Worm (Caenorhabditis elegans) whole organism, young adult: Measurements from ENCODE around the gene hpo-19.

Source experiments
- F10E7.11 ChIP-seq: sonication (generic microtip); optimal IDR thresholded peaks from 2 replicates; lab custom pipeline; 2017; ENCODE audit warnings: mild to moderate bottlenecking, missing genetic modification characterization, moderate library complexity, missing compliant biosample characterization
- F33H1.4 ChIP-seq: fragments of 200-800 bp; sonication (Bioruptor generic); IDR thresholded peaks from 2 replicates; pipeline ENCODE4 v1.3.6; 2022; ENCODE audit warnings: missing genetic modification reagents, missing genetic modification characterization, missing compliant biosample characterization
- F49E8.2 ChIP-seq: sonication (generic microtip); optimal IDR thresholded peaks from 3 replicates; lab custom pipeline; 2017; ENCODE audit warnings: missing genetic modification characterization, mild to moderate bottlenecking, missing compliant biosample characterization, antibody characterized with exemption, moderate library complexity; ENCODE audit not compliant: insufficient read depth
- Y53F4B.3 ChIP-seq: fragments of 200-800 bp; sonication (Bioruptor generic); IDR thresholded peaks from 2 replicates; pipeline ENCODE4 v1.3.6; 2022; ENCODE audit warnings: missing genetic modification reagents, missing genetic modification characterization, missing compliant biosample characterization
- attf-3 ChIP-seq: fragments of 200-800 bp; sonication (Bioruptor generic); conservative IDR thresholded peaks from 2 replicates; pipeline ENCODE4 v1.3.6; 2022; ENCODE audit warnings: missing genetic modification reagents, missing genetic modification characterization, missing compliant biosample characterization
- ceh-100 ChIP-seq: fragments of 200-800 bp; sonication (Bioruptor generic); IDR thresholded peaks from 2 replicates; pipeline ENCODE4 v1.3.6; 2022; ENCODE audit warnings: missing genetic modification reagents, missing genetic modification characterization, missing compliant biosample characterization
- ceh-91 ChIP-seq: fragments of 200-800 bp; sonication (Bioruptor generic); IDR thresholded peaks from 2 replicates; pipeline ENCODE4 v1.3.6; 2022; ENCODE audit warnings: missing genetic modification reagents, missing genetic modification characterization, missing compliant biosample characterization
- dox-1 ChIP-seq: fragments of 200-800 bp; sonication (Bioruptor generic); IDR thresholded peaks from 2 replicates; pipeline ENCODE4 v1.3.6; 2022; ENCODE audit warnings: missing genetic modification reagents, missing genetic modification characterization, missing compliant biosample characterization
- dpff-1 ChIP-seq: sonication (generic microtip); optimal IDR thresholded peaks from 2 replicates; lab custom pipeline; 2017; ENCODE audit warnings: mild to moderate bottlenecking, missing genetic modification characterization, missing compliant biosample characterization
- efl-1 ChIP-seq: fragments of 150-350 bp; optimal IDR thresholded peaks from 2 replicates; lab custom pipeline; 2014; ENCODE audit warnings: missing biosample characterization, missing genetic modification reagents, missing genetic modification characterization
- ekl-4 ChIP-seq: fragments of 200-800 bp; sonication (Bioruptor generic); IDR thresholded peaks from 2 replicates; pipeline ENCODE4 v1.3.6; 2022; ENCODE audit warnings: missing genetic modification reagents, missing genetic modification characterization, missing compliant biosample characterization
- hlh-12 ChIP-seq: sonication (generic microtip); optimal IDR thresholded peaks from 2 replicates; lab custom pipeline; 2016; ENCODE audit warnings: missing genetic modification characterization, missing compliant biosample characterization
- hmg-1.2 ChIP-seq: fragments of 200-800 bp; sonication (Bioruptor generic); IDR thresholded peaks from 2 replicates; pipeline ENCODE4 v1.3.6; 2022; ENCODE audit warnings: missing genetic modification reagents, missing genetic modification characterization, missing compliant biosample characterization
- lin-26 ChIP-seq: fragments of 200-800 bp; sonication (Bioruptor generic); IDR thresholded peaks from 2 replicates; pipeline ENCODE4 v1.3.6; 2022; ENCODE audit warnings: missing genetic modification reagents, missing genetic modification characterization, missing compliant biosample characterization
- lin-40 ChIP-seq: sonication (generic microtip); optimal IDR thresholded peaks from 2 replicates; lab custom pipeline; 2016; ENCODE audit warnings: missing genetic modification characterization, mild to moderate bottlenecking, missing compliant biosample characterization, missing genotype, missing genetic modification reagents
- lin-54 ChIP-seq: fragments of 200-800 bp; sonication (Bioruptor generic); optimal IDR thresholded peaks from 2 replicates; lab custom pipeline; 2018; ENCODE audit warnings: mild to moderate bottlenecking, missing genetic modification characterization, missing compliant biosample characterization
- madf-10 ChIP-seq: sonication (generic microtip); optimal IDR thresholded peaks from 2 replicates; lab custom pipeline; 2016; ENCODE audit warnings: mild to moderate bottlenecking, missing genetic modification characterization, missing compliant biosample characterization
- madf-3 ChIP-seq: fragments of 200-800 bp; sonication (Bioruptor generic); IDR thresholded peaks from 2 replicates; pipeline ENCODE4 v1.3.6; 2022; ENCODE audit warnings: missing genetic modification reagents, missing genetic modification characterization, missing compliant biosample characterization
- madf-6 ChIP-seq: fragments of 200-800 bp; sonication (Bioruptor generic); IDR thresholded peaks from 2 replicates; pipeline ENCODE4 v1.3.6; 2022; ENCODE audit warnings: missing genetic modification reagents, missing genetic modification characterization, missing compliant biosample characterization
- mcd-1 ChIP-seq: fragments of 200-800 bp; sonication (Bioruptor generic); IDR thresholded peaks from 2 replicates; pipeline ENCODE4 v1.3.6; 2022; ENCODE audit warnings: missing genetic modification reagents, missing genetic modification characterization, missing compliant biosample characterization
- mes-4 ChIP-seq: sonication (generic microtip); optimal IDR thresholded peaks from 2 replicates; lab custom pipeline; 2016; ENCODE audit warnings: missing genotype, missing genetic modification characterization, missing compliant biosample characterization
- mxl-1 ChIP-seq: sonication (generic microtip); optimal IDR thresholded peaks from 2 replicates; lab custom pipeline; 2016; ENCODE audit warnings: missing genetic modification characterization, missing compliant biosample characterization
- nfya-2 ChIP-seq: fragments of 200-800 bp; sonication (Bioruptor generic); IDR thresholded peaks from 2 replicates; pipeline ENCODE4 v1.3.6; 2022; ENCODE audit warnings: missing genetic modification reagents, missing genetic modification characterization, missing compliant biosample characterization
- nhr-120 ChIP-seq: fragments of 200-800 bp; sonication (Bioruptor generic); IDR thresholded peaks from 2 replicates; pipeline ENCODE4 v1.3.6; 2022; ENCODE audit warnings: missing genetic modification characterization, missing compliant biosample characterization
- nhr-27 ChIP-seq: fragments of 200-800 bp; sonication (Bioruptor generic); optimal IDR thresholded peaks from 2 replicates; lab custom pipeline; 2018; ENCODE audit warnings: mild to moderate bottlenecking, missing genetic modification characterization, moderate library complexity, missing compliant biosample characterization
- pbrm-1 ChIP-seq: fragments of 200-800 bp; sonication (Bioruptor generic); IDR thresholded peaks from 2 replicates; pipeline ENCODE4 v1.3.6; 2022; ENCODE audit warnings: missing genetic modification reagents, missing genetic modification characterization, missing compliant biosample characterization
- sdz-38 ChIP-seq: sonication (generic microtip); optimal IDR thresholded peaks from 2 replicates; lab custom pipeline; 2016; ENCODE audit warnings: missing genotype, missing genetic modification characterization, missing compliant biosample characterization
- sea-2 ChIP-seq: fragments of 200-800 bp; sonication (Bioruptor generic); IDR thresholded peaks from 2 replicates; pipeline ENCODE4 v1.3.6; 2022; ENCODE audit warnings: missing genetic modification characterization, missing compliant biosample characterization
- somi-1 ChIP-seq: fragments of 200-800 bp; sonication (Bioruptor generic); optimal IDR thresholded peaks from 2 replicates; lab custom pipeline; 2018; ENCODE audit warnings: mild to moderate bottlenecking, missing genetic modification characterization, missing compliant biosample characterization
- sptf-2 ChIP-seq: fragments of 200-800 bp; sonication (Bioruptor generic); optimal IDR thresholded peaks from 2 replicates; lab custom pipeline; 2018; ENCODE audit warnings: mild to moderate bottlenecking, missing genetic modification characterization, missing compliant biosample characterization
- tbx-9 ChIP-seq: sonication (generic microtip); optimal IDR thresholded peaks from 2 replicates; lab custom pipeline; 2016; ENCODE audit warnings: borderline replicate concordance, missing genetic modification characterization, inconsistent platforms, missing compliant biosample characterization
- unc-130 ChIP-seq: sonication (generic microtip); optimal IDR thresholded peaks from 2 replicates; lab custom pipeline; 2016; ENCODE audit warnings: missing genetic modification reagents, missing genetic modification characterization, missing compliant biosample characterization
- unc-62 ChIP-seq: fragments of 150-350 bp; optimal IDR thresholded peaks from 2 replicates; lab custom pipeline; 2014; ENCODE audit warnings: missing biosample characterization, missing genetic modification reagents, missing genetic modification characterization
- zim-3 ChIP-seq: sonication (generic microtip); optimal IDR thresholded peaks from 2 replicates; lab custom pipeline; 2017; ENCODE audit warnings: mild to moderate bottlenecking, missing genetic modification characterization, moderate library complexity, missing compliant biosample characterization
- ztf-18 ChIP-seq: sonication (generic microtip); optimal IDR thresholded peaks from 2 replicates; lab custom pipeline; 2016; ENCODE audit warnings: missing genotype, mild to moderate bottlenecking, missing genetic modification characterization, missing compliant biosample characterization
- ztf-22 ChIP-seq: fragments of 200-800 bp; sonication (Bioruptor generic); optimal IDR thresholded peaks from 2 replicates; lab custom pipeline; 2018; ENCODE audit warnings: mild to moderate bottlenecking, missing genetic modification characterization, moderate library complexity, missing compliant biosample characterization
- ztf-3 ChIP-seq: fragments of 200-800 bp; sonication (Bioruptor generic); optimal IDR thresholded peaks from 2 replicates; lab custom pipeline; 2018; ENCODE audit warnings: mild to moderate bottlenecking, missing genetic modification characterization, missing compliant biosample characterization
- ztf-6 ChIP-seq: fragments of 200-800 bp; sonication (Bioruptor generic); IDR thresholded peaks from 2 replicates; pipeline ENCODE4 v1.3.6; 2022; ENCODE audit warnings: missing genetic modification reagents, missing genetic modification characterization, missing compliant biosample characterization

The hpo-19 gene

DNA sequence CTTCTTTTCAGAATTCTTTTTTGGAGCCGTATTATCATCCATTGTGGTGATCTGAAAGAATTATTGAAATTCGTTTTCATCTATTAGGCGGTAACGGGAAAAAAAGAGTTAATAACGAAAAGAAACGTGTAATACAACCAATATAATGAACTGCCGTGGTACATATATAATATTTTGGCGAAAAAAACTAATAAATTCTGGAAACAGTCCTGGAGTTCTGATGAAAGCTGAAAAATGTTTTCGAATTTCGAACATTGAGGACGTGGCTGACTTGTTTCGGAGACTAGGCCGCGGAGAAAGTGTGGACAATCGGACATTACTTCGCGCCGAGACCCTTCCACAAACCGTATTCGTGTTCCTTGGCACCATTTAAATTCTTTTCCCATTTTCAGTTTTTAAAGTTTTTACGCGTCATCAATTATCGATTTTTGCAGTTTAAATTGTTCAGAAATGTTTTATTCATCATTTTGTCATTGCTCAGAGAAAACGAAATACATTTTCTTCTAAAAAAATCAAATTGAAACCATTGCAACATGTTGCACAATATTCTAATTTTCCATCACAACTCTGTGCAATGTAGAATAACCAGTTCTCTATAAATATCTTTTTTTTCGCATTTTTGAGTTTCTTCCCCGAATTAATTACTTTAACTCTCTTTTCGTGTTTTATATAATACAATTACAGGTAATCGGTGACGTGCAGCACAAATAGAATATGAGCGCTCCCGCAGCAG lies 2.8 kb upstream of the hpo-19 start, which contains the start of the genes gad-1 and erfa-1 (continued):
- TF ChIP-seq efl-1 (GFP tag; lab: Kevin White, UChicago): peak; percentile 67

DNA sequence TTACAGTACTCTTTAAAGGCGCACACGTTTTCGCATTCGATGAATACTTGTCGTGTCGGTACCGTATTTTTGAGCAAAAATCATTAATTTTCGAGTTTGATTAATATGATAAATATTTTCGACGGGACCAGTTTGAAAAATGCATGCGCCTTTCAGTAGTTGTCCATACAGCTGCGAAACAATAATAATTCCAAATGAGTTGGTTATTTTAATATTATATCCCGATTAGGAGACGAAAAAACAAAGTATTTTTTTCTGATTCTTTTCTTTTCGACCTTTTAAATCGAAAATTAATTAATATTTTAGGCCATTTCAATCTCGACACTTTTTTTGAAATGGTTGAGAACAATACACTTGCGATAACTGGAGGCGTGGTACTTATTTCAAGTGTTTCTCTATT lies 2.2 kb downstream of the hpo-19 start, which contains the start of gene T05H4.4:
Gene T05H4.4, plus strand, starts transcription at position 301 of the 400 bp plus-strand sequence.
- no peak for TF ChIP-seq ztf-18 (tag; lab: Kevin White, UChicago)
- no peak for TF ChIP-seq dox-1
- no peak for TF ChIP-seq ekl-4 (GFP tag; lab: Robert Waterston, UW)
- TF ChIP-seq nhr-27 (tag; lab: Kevin White, UChicago): no peak
- no peak for TF ChIP-seq mes-4 (tag; lab: Kevin White, UChicago)
- no peak for TF ChIP-seq F33H1.4 (GFP tag; lab: Robert Waterston, UW)
- TF ChIP-seq mcd-1 (GFP tag; lab: Robert Waterston, UW): no peak
- no peak for TF ChIP-seq ztf-6 (GFP tag; lab: Robert Waterston, UW)
- no peak for TF ChIP-seq tbx-9 (tag; lab: Kevin White, UChicago)
- no peak for TF ChIP-seq sdz-38
- TF ChIP-seq somi-1 (GFP tag; lab: Kevin White, UChicago): no peak
- TF ChIP-seq lin-26 (GFP tag; lab: Robert Waterston, UW): no peak
- no peak for TF ChIP-seq ztf-3
- TF ChIP-seq nhr-120 (GFP tag; lab: Robert Waterston, UW): no peak
- no peak for TF ChIP-seq ceh-100 (GFP tag; lab: Robert Waterston, UW)
- no peak for TF ChIP-seq lin-40 (tag; lab: Kevin White, UChicago)
- TF ChIP-seq efl-1 (GFP tag; lab: Kevin White, UChicago): no peak

ce11 chrV:6441613-6442012 lies 5.2 kb downstream of the hpo-19 start, which contains the start of gene T05H4.15:
Gene T05H4.15 (minus strand): TSS chrV:6441713.
- no peak for TF ChIP-seq pbrm-1 (GFP tag; lab: Robert Waterston, UW)
- TF ChIP-seq sptf-2 (GFP tag; lab: Kevin White, UChicago): no peak
- TF ChIP-seq F33H1.4 (GFP tag; lab: Robert Waterston, UW): no peak
- no peak for TF ChIP-seq Y53F4B.3
- no peak for TF ChIP-seq dpff-1 (tag; lab: Kevin White, UChicago)
- no peak for TF ChIP-seq attf-3 (GFP tag; lab: Robert Waterston, UW)
- no peak for TF ChIP-seq madf-3 (GFP tag; lab: Robert Waterston, UW)
- TF ChIP-seq hlh-12 (tag; lab: Kevin White, UChicago): no peak
- no peak for TF ChIP-seq nfya-2 (GFP tag; lab: Robert Waterston, UW)
- no peak for TF ChIP-seq ceh-91
- TF ChIP-seq sea-2 (GFP tag; lab: Robert Waterston, UW): no peak

- TF ChIP-seq mxl-1 (tag; lab: Kevin White, UChicago) (no peak), ceh-100 (GFP tag; lab: Robert Waterston, UW) (no peak), ztf-22 (GFP tag; lab: Kevin White, UChicago) (no peak), zim-3 (tag; lab: Kevin White, UChicago) (no peak), nhr-120 (GFP tag; lab: Robert Waterston, UW) (no peak), somi-1 (GFP tag; lab: Kevin White, UChicago) (no peak), F10E7.11 (tag; lab: Kevin White, UChicago) (no peak), madf-6 (GFP tag; lab: Robert Waterston, UW) (no peak), unc-62 (GFP tag; lab: Kevin White, UChicago) (no peak), madf-10 (tag; lab: Kevin White, UChicago) (no peak), unc-130 (GFP tag; lab: Kevin White, UChicago) (no peak), tbx-9 (tag; lab: Kevin White, UChicago) (no peak), lin-54 (GFP tag; lab: Kevin White, UChicago) (no peak), hmg-1.2 (GFP tag; lab: Robert Waterston, UW) (no peak), F49E8.2 (no peak)
Observed at ce11 chrV:6442037-6442436, 5.6 kb downstream of the hpo-19 start, which contains the start of gene T05H4.3. Gene T05H4.3 (plus strand): TSS chrV:6442337.
